Worm (Caenorhabditis elegans): ENCODE results near the gene srt-67.

srt-67 gene

ce11 chrV:5252016-5252415 is 5.2 kb downstream of the srt-67 start, which contains the start of gene srt-68:
TSS of gene srt-68 (minus strand) at chrV:5252116.
- no peak for TF ChIP-seq ttx-3 (tag; optimal IDR thresholded peaks at IDR 0.05)
- no peak for TF ChIP-seq ceh-34 (tag; optimal IDR thresholded peaks at IDR 0.05)
- no peak for TF ChIP-seq unc-42 (tag; optimal IDR thresholded peaks at IDR 0.05)
- TF ChIP-seq npax-4 (tag; optimal IDR thresholded peaks at IDR 0.05): no peak
- TF ChIP-seq pqm-1 (tag; optimal IDR thresholded peaks at IDR 0.05): no peak
- TF ChIP-seq hlh-13 (GFP tag; optimal IDR thresholded peaks at IDR 0.05): no peak
- TF ChIP-seq ets-4 (tag; optimal IDR thresholded peaks at IDR 0.05): no peak
- no peak for TF ChIP-seq ahr-1 (tag; optimal IDR thresholded peaks at IDR 0.05)
- TF ChIP-seq ceh-24 (tag; optimal IDR thresholded peaks at IDR 0.05): no peak
- TF ChIP-seq unc-55 (GFP tag; optimal IDR thresholded peaks at IDR 0.05): no peak
- TF ChIP-seq unc-86 (tag; optimal IDR thresholded peaks at IDR 0.05): no peak
- no peak for TF ChIP-seq elt-2 (tag; optimal IDR thresholded peaks at IDR 0.05)
- TF ChIP-seq zip-5 (tag; optimal IDR thresholded peaks at IDR 0.05): no peak
- TF ChIP-seq sox-2 (GFP tag; IDR thresholded peaks at IDR 0.05): no peak
- TF ChIP-seq ztf-16 (tag; optimal IDR thresholded peaks at IDR 0.05): no peak
- TF ChIP-seq C08G9.2 (tag; optimal IDR thresholded peaks at IDR 0.05): no peak

DNA sequence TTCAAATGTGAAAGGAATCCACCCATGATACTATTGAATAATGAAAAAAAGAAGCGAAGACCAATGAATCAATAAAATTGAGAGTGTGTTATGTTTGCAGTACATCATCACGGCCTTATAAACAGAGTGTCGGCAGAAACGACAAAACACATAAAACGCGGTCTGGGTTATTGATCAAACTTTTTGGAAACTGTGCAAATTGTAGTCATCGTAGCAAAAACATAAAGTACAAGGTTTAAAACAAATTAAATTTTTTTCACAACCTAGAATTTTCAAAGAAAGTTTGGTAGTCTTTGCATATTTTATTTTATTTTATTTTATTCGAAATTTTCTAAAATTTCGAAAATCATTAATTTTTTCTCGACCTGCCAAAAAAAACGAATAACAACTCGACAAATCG is 14.2 kb downstream of the srt-67 start, which contains the start of gene cest-35.1:
Gene cest-35.1 (minus strand): TSS at position 101 of the 400 bp plus-strand sequence.
- TF ChIP-seq ttx-3 (tag; optimal IDR thresholded peaks at IDR 0.05) (no peak), nhr-11 (tag; optimal IDR thresholded peaks at IDR 0.05) (no peak), ceh-18 (tag; optimal IDR thresholded peaks at IDR 0.05) (no peak), elt-4 (tag; optimal IDR thresholded peaks at IDR 0.05) (no peak), sox-2 (GFP tag; IDR thresholded peaks at IDR 0.05) (no peak), zip-5 (tag; optimal IDR thresholded peaks at IDR 0.05) (no peak), hlh-13 (GFP tag; optimal IDR thresholded peaks at IDR 0.05) (no peak), ceh-45 (GFP tag; IDR thresholded peaks at IDR 0.05) (no peak), madf-2 (tag; optimal IDR thresholded peaks at IDR 0.05) (no peak), pha-2 (tag; optimal IDR thresholded peaks at IDR 0.05) (no peak)

ce11 chrV:5239903-5240302 is 17.4 kb downstream of the srt-67 start, which contains the start of gene B0238.15:
TSS of gene B0238.15 (plus strand) at chrV:5240203.
- no peak for TF ChIP-seq F13H6.1 (tag; optimal IDR thresholded peaks at IDR 0.05)
- TF ChIP-seq fkh-10 (GFP tag; optimal IDR thresholded peaks at IDR 0.05): no peak
- TF ChIP-seq ceh-14 (tag; optimal IDR thresholded peaks at IDR 0.05): no peak
- TF ChIP-seq hlh-30 (tag; optimal IDR thresholded peaks at IDR 0.05; ENCODE audit: insufficient read depth): no peak
- TF ChIP-seq C38D4.7 (GFP tag; optimal IDR thresholded peaks at IDR 0.05): no peak
- no peak for TF ChIP-seq hlh-13 (GFP tag; optimal IDR thresholded peaks at IDR 0.05)
- no peak for TF ChIP-seq npax-4 (tag; optimal IDR thresholded peaks at IDR 0.05)
- no peak for TF ChIP-seq unc-42 (tag; optimal IDR thresholded peaks at IDR 0.05)
- no peak for TF ChIP-seq Y22D7AL.16 (tag; optimal IDR thresholded peaks at IDR 0.05)
- no peak for TF ChIP-seq T23F11.4 (GFP tag; optimal IDR thresholded peaks at IDR 0.05)
- no peak for TF ChIP-seq ceh-45 (GFP tag; IDR thresholded peaks at IDR 0.05)
- no peak for TF ChIP-seq elt-4 (tag; optimal IDR thresholded peaks at IDR 0.05)
- TF ChIP-seq K09A11.1 (tag; optimal IDR thresholded peaks at IDR 0.05; ENCODE audit: insufficient read depth): no peak
- TF ChIP-seq eyg-1 (tag; optimal IDR thresholded peaks at IDR 0.05): no peak
- no peak for TF ChIP-seq che-1 (tag; optimal IDR thresholded peaks at IDR 0.05)
- no peak for TF ChIP-seq ama-1 (optimal IDR thresholded peaks at IDR 0.05)
- no peak for TF ChIP-seq ceh-31 (tag; optimal IDR thresholded peaks at IDR 0.05)
- no peak for TF ChIP-seq ceh-30 (tag; optimal IDR thresholded peaks at IDR 0.05)
- no peak for TF ChIP-seq C08G9.2 (tag; optimal IDR thresholded peaks at IDR 0.05)

DNA sequence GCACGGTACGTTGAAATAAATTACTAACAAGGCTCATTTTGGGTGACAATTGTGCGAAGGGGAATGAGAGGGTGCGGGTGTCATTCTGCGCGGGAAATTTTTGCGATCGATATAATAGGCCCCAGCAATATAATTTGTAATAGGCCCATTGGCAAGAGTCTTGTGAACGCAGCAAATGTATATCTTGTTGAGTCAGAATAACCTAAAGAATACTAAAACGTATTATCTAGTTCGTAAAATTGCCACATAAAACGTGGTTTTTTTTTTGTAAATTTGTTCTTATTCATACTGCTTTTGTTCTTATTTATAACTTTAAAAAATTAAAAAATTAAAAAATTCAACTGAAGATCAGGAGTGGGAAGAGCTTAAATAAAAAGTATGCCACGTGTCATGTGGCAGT is 17.9 kb downstream of the srt-67 start, which contains the start of gene C52A10.3:
Gene C52A10.3 (minus strand): TSS at position 101 of the 400 bp plus-strand sequence.
- no peak for TF ChIP-seq pqm-1 (tag; optimal IDR thresholded peaks at IDR 0.05)
- no peak for TF ChIP-seq F13H6.1 (tag; optimal IDR thresholded peaks at IDR 0.05)
- no peak for TF ChIP-seq dmd-4 (tag; optimal IDR thresholded peaks at IDR 0.05; ENCODE audit: borderline replicate concordance)
- no peak for TF ChIP-seq lin-11 (tag; optimal IDR thresholded peaks at IDR 0.05)
- TF ChIP-seq nhr-232 (tag; optimal IDR thresholded peaks at IDR 0.05): no peak
- no peak for TF ChIP-seq ceh-19 (GFP tag; optimal IDR thresholded peaks at IDR 0.05)
- no peak for TF ChIP-seq tbx-7 (tag; optimal IDR thresholded peaks at IDR 0.05)
- no peak for TF ChIP-seq ets-4 (tag; optimal IDR thresholded peaks at IDR 0.05)
- no peak for TF ChIP-seq ceh-48 (tag; optimal IDR thresholded peaks at IDR 0.05)
- no peak for TF ChIP-seq K09A11.1 (tag; optimal IDR thresholded peaks at IDR 0.05; ENCODE audit: insufficient read depth)
- TF ChIP-seq pag-3 (tag; optimal IDR thresholded peaks at IDR 0.05; ENCODE audit: borderline replicate concordance): no peak
- no peak for TF ChIP-seq ama-1 (optimal IDR thresholded peaks at IDR 0.05)
- TF ChIP-seq rnt-1 (tag; optimal IDR thresholded peaks at IDR 0.05): no peak
- TF ChIP-seq C38D4.7 (GFP tag; optimal IDR thresholded peaks at IDR 0.05): no peak
- TF ChIP-seq eyg-1 (tag; optimal IDR thresholded peaks at IDR 0.05): no peak
- TF ChIP-seq K02D7.2 (tag; optimal IDR thresholded peaks at IDR 0.05): no peak
- TF ChIP-seq pros-1 (tag; optimal IDR thresholded peaks at IDR 0.05): no peak

Data from whole organism, late embryonic.